In the genomic region with DNA sequence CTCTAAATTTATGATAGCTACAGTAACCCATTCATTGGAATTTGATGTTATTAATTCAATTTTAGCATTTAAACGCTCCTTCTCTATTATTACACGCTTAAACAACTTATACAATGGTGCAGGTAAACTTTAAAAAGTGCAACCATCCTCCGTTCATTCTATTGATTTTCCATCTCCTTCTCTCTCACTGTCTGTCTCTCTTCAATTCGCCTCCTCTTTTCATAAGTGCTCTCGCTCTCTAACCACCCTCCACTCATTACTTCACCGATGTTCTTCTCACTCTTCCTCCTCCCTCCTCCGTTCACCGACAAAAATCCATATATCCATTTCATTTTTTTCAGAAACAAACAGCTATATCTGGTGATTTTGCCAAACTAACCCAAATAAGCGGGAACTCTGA, we compare ENCODE assay signal across 1 worm cellular context.
TF ChIP-seq lines count a peak whose summit lies in the region.

A gene (plus strand): TSS at position 335 of the 400 bp plus-strand sequence.

TF ChIP-seq in whole organism, L1 larva, 84 proteins besides CTCF, POLR2A, EP300 and RAD21 (continued from another document):
- TF ChIP-seq fkh-10 (GFP tag; optimal IDR thresholded peaks at IDR 0.05; lab: Kevin White, UChicago) (no peak), dsc-1 (tag; optimal IDR thresholded peaks at IDR 0.05; lab: Kevin White, UChicago) (peak; percentile 57), nhr-84 (tag; optimal IDR thresholded peaks at IDR 0.05; lab: Kevin White, UChicago) (no peak), lin-39 (tag; optimal IDR thresholded peaks at IDR 0.05; lab: Kevin White, UChicago) (peak; percentile 13), nhr-77 (tag; optimal IDR thresholded peaks at IDR 0.05; lab: Kevin White, UChicago) (no peak), dpl-1 (GFP tag; optimal IDR thresholded peaks at IDR 0.05; lab: Kevin White, UChicago) (peak in 2 of 3 experiments; percentile 37 to 46), hpl-2 (GFP tag; optimal IDR thresholded peaks at IDR 0.05; lab: Kevin White, UChicago) (no peak), ceh-63 (GFP tag; optimal IDR thresholded peaks at IDR 0.05; lab: Kevin White, UChicago) (no peak), unc-30 (tag; optimal IDR thresholded peaks at IDR 0.05; lab: Kevin White, UChicago) (no peak), aha-1 (tag; optimal IDR thresholded peaks at IDR 0.05; lab: Kevin White, UChicago) (no peak), nhr-90 (tag; optimal IDR thresholded peaks at IDR 0.05; lab: Kevin White, UChicago; ENCODE audit: poor library complexity) (peak; percentile 38), fos-1 (tag; optimal IDR thresholded peaks at IDR 0.05; lab: Kevin White, UChicago) (peak; percentile 8), swsn-7 (tag; optimal IDR thresholded peaks at IDR 0.05; lab: Kevin White, UChicago) (peak; percentile 64), tbx-2 (tag; optimal IDR thresholded peaks at IDR 0.05; lab: Kevin White, UChicago) (peak; percentile 32), egl-13 (tag; optimal IDR thresholded peaks at IDR 0.05; lab: Kevin White, UChicago) (no peak)
TF ChIP-seq in whole organism, L1 larva: peak in this region for 28.
